Worm (Caenorhabditis elegans) whole organism, L1 larva: ENCODE measurements around the gene kgb-2.

Experiments used
- C16A3.4 ChIP-seq: fragments of 150-350 bp; optimal IDR thresholded peaks from 2 replicates; lab custom pipeline; 2014; ENCODE audit warnings: missing biosample characterization, missing genetic modification characterization
- F16B12.6 ChIP-seq: fragments of 150-350 bp; optimal IDR thresholded peaks from 2 replicates; lab custom pipeline; 2014; ENCODE audit warnings: missing biosample characterization, missing genetic modification characterization
- aly-2 ChIP-seq: fragments of 150-350 bp; optimal IDR thresholded peaks from 2 replicates; lab custom pipeline; 2014; ENCODE audit warnings: missing biosample characterization, missing genetic modification characterization
- ama-1 ChIP-seq: fragments of 150-350 bp; optimal IDR thresholded peaks from 2 replicates; lab custom pipeline; 2014
- ceh-90 ChIP-seq: sonication (generic microtip); optimal IDR thresholded peaks from 2 replicates; lab custom pipeline; 2016; ENCODE audit warnings: missing genetic modification characterization, missing compliant biosample characterization
- ces-1 ChIP-seq: fragments of 150-350 bp; optimal IDR thresholded peaks from 2 replicates; lab custom pipeline; 2014; ENCODE audit warnings: missing biosample characterization, missing genetic modification reagents, missing genetic modification characterization
- dpl-1 ChIP-seq, 3 experiments: fragments of 150-350 bp in 2 of 3; sonication (generic microtip) in 1 of 3; optimal IDR thresholded peaks; 2 replicates each; lab custom pipeline; 2014 to 2017; ENCODE audit warnings: missing biosample characterization in 3 of 3, missing genetic modification characterization in 3 of 3, missing genetic modification reagents in 3 of 3
- dsc-1 ChIP-seq: sonication (generic microtip); optimal IDR thresholded peaks from 2 replicates; lab custom pipeline; 2016; ENCODE audit warnings: mild to moderate bottlenecking, missing genetic modification characterization, missing compliant biosample characterization
- efl-1 ChIP-seq, 4 experiments: fragments of 150-350 bp; optimal IDR thresholded peaks in 3 of 4; peaks in 1 of 4; 1 replicate in 1 of 4; 2 replicates in 3 of 4; lab custom pipeline; 2014; ENCODE audit warnings: missing biosample characterization in 2 of 4, missing genetic modification characterization in 2 of 4, missing genetic modification reagents in 2 of 4
- efl-3 ChIP-seq: fragments of 200-800 bp; sonication (Bioruptor generic); optimal IDR thresholded peaks from 2 replicates; lab custom pipeline; 2018; ENCODE audit warnings: mild to moderate bottlenecking, missing genetic modification characterization, missing compliant biosample characterization
- egl-13 ChIP-seq: sonication (generic microtip); optimal IDR thresholded peaks from 2 replicates; lab custom pipeline; 2016; ENCODE audit warnings: missing genotype, missing genetic modification reagents, missing genetic modification characterization, missing compliant biosample characterization
- fkh-10 ChIP-seq: sonication (generic microtip); optimal IDR thresholded peaks from 2 replicates; lab custom pipeline; 2017; ENCODE audit warnings: missing biosample characterization, missing genetic modification reagents, missing genetic modification characterization
- fkh-4 ChIP-seq: sonication (generic microtip); optimal IDR thresholded peaks from 2 replicates; lab custom pipeline; 2016; ENCODE audit warnings: missing compliant biosample characterization, missing genetic modification characterization, borderline replicate concordance
- grh-1 ChIP-seq: fragments of 200-800 bp; sonication (Bioruptor generic); IDR thresholded peaks from 2 replicates; pipeline ENCODE4 v1.3.6; 2022; ENCODE audit warnings: missing genetic modification reagents, missing genetic modification characterization, missing compliant biosample characterization
- hlh-17 ChIP-seq: fragments of 200-800 bp; sonication (Bioruptor generic); optimal IDR thresholded peaks from 2 replicates; lab custom pipeline; 2018; ENCODE audit warnings: missing genetic modification characterization, mild to moderate bottlenecking, missing compliant biosample characterization, moderate library complexity, borderline replicate concordance
- hpl-2 ChIP-seq: fragments of 150-350 bp; optimal IDR thresholded peaks from 2 replicates; lab custom pipeline; 2014; ENCODE audit warnings: missing biosample characterization, missing genetic modification reagents, missing genetic modification characterization
- jun-1 ChIP-seq: fragments of 150-350 bp; optimal IDR thresholded peaks from 2 replicates; lab custom pipeline; 2014; ENCODE audit warnings: missing biosample characterization, missing genetic modification reagents, missing genetic modification characterization
- lin-13 ChIP-seq: fragments of 150-350 bp; optimal IDR thresholded peaks from 2 replicates; lab custom pipeline; 2014; ENCODE audit warnings: missing biosample characterization, missing genetic modification reagents, missing genetic modification characterization
- lin-14 ChIP-seq: fragments of 200-800 bp; sonication (Bioruptor generic); optimal IDR thresholded peaks from 2 replicates; lab custom pipeline; 2018; ENCODE audit warnings: mild to moderate bottlenecking, missing genetic modification characterization, moderate library complexity, missing compliant biosample characterization
- lin-39 ChIP-seq: fragments of 150-350 bp; optimal IDR thresholded peaks from 2 replicates; lab custom pipeline; 2014; ENCODE audit warnings: missing biosample characterization, missing genetic modification reagents, missing genetic modification characterization
- lsy-2 ChIP-seq, 2 experiments: fragments of 150-350 bp; optimal IDR thresholded peaks; 2 replicates each; lab custom pipeline; 2014; ENCODE audit warnings: missing biosample characterization in 2 of 2, missing genetic modification characterization in 2 of 2
- mab-9 ChIP-seq: fragments of 200-800 bp; sonication (Bioruptor generic); IDR thresholded peaks from 2 replicates; pipeline ENCODE4 v1.3.6; 2022; ENCODE audit warnings: missing genetic modification reagents, missing genetic modification characterization, missing compliant biosample characterization
- mep-1 ChIP-seq: fragments of 150-350 bp; optimal IDR thresholded peaks from 2 replicates; lab custom pipeline; 2014; ENCODE audit warnings: missing biosample characterization, missing genetic modification characterization
- nhr-11 ChIP-seq: fragments of 150-350 bp; optimal IDR thresholded peaks from 2 replicates; lab custom pipeline; 2014; ENCODE audit warnings: missing biosample characterization, missing genetic modification characterization
- nhr-19 ChIP-seq: fragments of 200-800 bp; sonication (Bioruptor generic); conservative IDR thresholded peaks from 2 replicates; pipeline ENCODE4 v1.3.6; 2022; ENCODE audit warnings: missing genetic modification characterization, missing compliant biosample characterization
- nhr-28 ChIP-seq: fragments of 150-350 bp; optimal IDR thresholded peaks from 2 replicates; lab custom pipeline; 2014; ENCODE audit warnings: missing biosample characterization, missing genetic modification characterization
- nhr-47 ChIP-seq: sonication (generic microtip); optimal IDR thresholded peaks from 2 replicates; lab custom pipeline; 2016; ENCODE audit warnings: mild to moderate bottlenecking, missing genetic modification characterization, moderate library complexity, missing compliant biosample characterization
- nhr-71 ChIP-seq: sonication (generic microtip); optimal IDR thresholded peaks from 2 replicates; lab custom pipeline; 2016; ENCODE audit warnings: mild to moderate bottlenecking, missing genetic modification characterization, moderate library complexity, missing compliant biosample characterization
- nhr-76 ChIP-seq: sonication (generic microtip); optimal IDR thresholded peaks from 2 replicates; lab custom pipeline; 2017; ENCODE audit warnings: missing biosample characterization, missing genetic modification characterization
- nhr-84 ChIP-seq: sonication (generic microtip); optimal IDR thresholded peaks from 2 replicates; lab custom pipeline; 2017; ENCODE audit warnings: missing biosample characterization, missing genetic modification characterization
- nhr-85 ChIP-seq: sonication (generic microtip); peaks from one replicate; lab custom pipeline; 2016; ENCODE audit warnings: missing genetic modification characterization, inconsistent platforms, missing compliant biosample characterization
- nhr-90 ChIP-seq: sonication (generic microtip); optimal IDR thresholded peaks from 2 replicates; lab custom pipeline; 2016; ENCODE audit warnings: mild to moderate bottlenecking, missing genetic modification characterization, missing compliant biosample characterization; ENCODE audit not compliant: poor library complexity
- pag-3 ChIP-seq: sonication (generic microtip); optimal IDR thresholded peaks from 2 replicates; lab custom pipeline; 2017; ENCODE audit warnings: missing genetic modification characterization, mild to moderate bottlenecking, missing compliant biosample characterization, antibody characterized with exemption, borderline replicate concordance; ENCODE audit not compliant: insufficient read depth
- pax-3 ChIP-seq: fragments of 200-800 bp; sonication (Bioruptor generic); optimal IDR thresholded peaks from 2 replicates; lab custom pipeline; 2018; ENCODE audit warnings: mild to moderate bottlenecking, missing genetic modification characterization, moderate library complexity, missing compliant biosample characterization
- skn-1 ChIP-seq: fragments of 150-350 bp; optimal IDR thresholded peaks from 2 replicates; lab custom pipeline; 2014; ENCODE audit warnings: missing biosample characterization, missing genetic modification characterization
- snu-23 ChIP-seq: sonication (generic microtip); optimal IDR thresholded peaks from 2 replicates; lab custom pipeline; 2016; ENCODE audit warnings: missing genetic modification characterization, missing compliant biosample characterization
- sptf-1 ChIP-seq: fragments of 150-350 bp; optimal IDR thresholded peaks from 2 replicates; lab custom pipeline; 2014; ENCODE audit warnings: missing biosample characterization, missing genetic modification characterization
- swsn-7 ChIP-seq: sonication (generic microtip); optimal IDR thresholded peaks from 2 replicates; lab custom pipeline; 2016; ENCODE audit warnings: missing genetic modification characterization, missing compliant biosample characterization
- tbx-2 ChIP-seq: sonication (generic microtip); optimal IDR thresholded peaks from 2 replicates; lab custom pipeline; 2016; ENCODE audit warnings: missing genetic modification characterization, missing compliant biosample characterization
- tlp-1 ChIP-seq: fragments of 150-350 bp; optimal IDR thresholded peaks from 2 replicates; lab custom pipeline; 2014; ENCODE audit warnings: missing biosample characterization, missing genetic modification characterization
- unc-130 ChIP-seq: fragments of 150-350 bp; optimal IDR thresholded peaks from 2 replicates; lab custom pipeline; 2017; ENCODE audit warnings: missing biosample characterization, missing genetic modification characterization, inconsistent platforms
- unc-62 ChIP-seq: fragments of 150-350 bp; optimal IDR thresholded peaks from 2 replicates; lab custom pipeline; 2014; ENCODE audit warnings: missing biosample characterization, missing genetic modification reagents, missing genetic modification characterization
- unc-86 ChIP-seq: sonication (generic microtip); optimal IDR thresholded peaks from 2 replicates; lab custom pipeline; 2016; ENCODE audit warnings: missing genetic modification characterization, missing compliant biosample characterization
- unc-98 ChIP-seq: fragments of 200-800 bp; sonication (Bioruptor generic); IDR thresholded peaks from 2 replicates; pipeline ENCODE4 v1.3.6; 2022; ENCODE audit warnings: missing genetic modification characterization, missing compliant biosample characterization
- ztf-11 ChIP-seq, 2 experiments: sonication (generic microtip); optimal IDR thresholded peaks; 2 replicates each; lab custom pipeline; 2016 to 2017; ENCODE audit warnings: missing genetic modification characterization in 2 of 2, missing biosample characterization in 1 of 2, missing compliant biosample characterization in 1 of 2
- ztf-4 ChIP-seq: fragments of 150-350 bp; optimal IDR thresholded peaks from 2 replicates; lab custom pipeline; 2014; ENCODE audit warnings: missing biosample characterization, missing genetic modification characterization

Gene kgb-2

ce11 chrIV:3638250-3638926 is 31.8 kb downstream of the kgb-2 start:
- TF ChIP-seq nhr-85 = no peak
- TF ChIP-seq nhr-11 (tag; lab: Kevin White, UChicago) = no peak
- TF ChIP-seq jun-1 (tag; lab: Kevin White, UChicago) = no peak
- peak in 1 of 3 experiments; percentile 15 for TF ChIP-seq dpl-1 (GFP tag; optimal IDR thresholded peaks at IDR 0.05; lab: Kevin White, UChicago)
- no peak for TF ChIP-seq efl-1 (optimal IDR thresholded peaks at IDR 0.05; lab: Kevin White, UChicago)
- peak; percentile 13 to 92 for TF ChIP-seq efl-1 (GFP tag; optimal IDR thresholded peaks at IDR 0.05 in 1 of 2; lab: Kevin White, UChicago)
- TF ChIP-seq aly-2 (tag; lab: Kevin White, UChicago) = no peak
- TF ChIP-seq grh-1 (GFP tag; lab: Robert Waterston, UW) = no peak
- no peak for TF ChIP-seq unc-86
- TF ChIP-seq pag-3 (tag; lab: Kevin White, UChicago) = no peak

DNA sequence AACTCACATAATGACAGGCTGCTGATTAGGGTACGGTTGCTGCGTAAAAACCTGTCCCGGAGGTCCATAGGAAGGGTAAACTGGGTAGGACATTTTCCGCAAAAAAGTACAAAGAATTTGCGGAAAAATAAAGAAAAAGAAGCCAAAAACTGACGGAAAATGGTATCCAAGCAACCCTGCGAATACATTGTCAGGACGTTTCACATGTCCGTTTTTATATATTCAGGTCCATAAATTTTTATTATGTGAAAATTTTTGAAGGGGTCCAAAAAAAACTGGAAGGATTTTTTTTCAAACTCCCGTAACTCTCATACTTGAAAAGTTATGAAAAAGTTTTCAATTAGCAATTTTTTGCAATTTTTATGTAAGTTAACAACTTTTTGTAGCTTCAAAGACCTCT is 35.6 kb downstream of the kgb-2 start, which contains the start of gene CC8.3:
Gene CC8.3 (minus strand): TSS at position 101 of the 400 bp plus-strand sequence.
- TF ChIP-seq pag-3 (tag; lab: Kevin White, UChicago) (no peak), tbx-2 (tag; lab: Kevin White, UChicago) (no peak), unc-130 (tag; lab: Kevin White, UChicago) (no peak), C16A3.4 (tag; lab: Kevin White, UChicago) (no peak), dsc-1 (no peak), nhr-19 (GFP tag; lab: Robert Waterston, UW) (no peak), lin-13 (GFP tag; lab: Kevin White, UChicago) (no peak), nhr-28 (tag; lab: Kevin White, UChicago) (no peak), unc-98 (no peak), swsn-7 (tag; lab: Kevin White, UChicago) (no peak), efl-3 (GFP tag; lab: Kevin White, UChicago) (no peak), lsy-2 (tag; optimal IDR thresholded peaks at IDR 0.05; lab: Kevin White, UChicago) (no peak), fkh-10 (GFP tag; lab: Kevin White, UChicago) (no peak)

DNA sequence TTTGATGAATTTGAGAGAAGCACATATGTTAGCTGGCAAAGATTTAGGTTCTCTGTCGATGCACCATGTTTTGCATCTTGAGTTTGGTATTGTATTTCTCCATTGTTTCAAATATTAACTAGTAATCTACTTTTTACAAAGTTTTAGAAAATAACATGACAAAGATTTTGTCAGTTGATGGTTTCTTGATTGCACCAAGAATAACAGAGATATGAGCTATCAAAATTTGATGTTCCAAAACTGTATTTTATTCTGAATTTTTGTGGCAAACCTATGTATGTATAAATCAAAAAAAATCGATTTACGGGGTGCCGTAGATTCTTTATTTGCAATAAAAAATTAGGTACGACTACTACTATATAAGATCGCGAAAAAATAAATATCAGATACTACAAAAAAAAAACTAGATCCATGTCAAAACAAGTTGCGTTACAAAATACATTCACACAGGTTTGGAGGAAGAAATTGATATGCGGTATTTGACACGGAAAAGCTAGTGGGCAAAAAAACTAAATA is 38.3 kb downstream of the kgb-2 start:
- no peak for TF ChIP-seq nhr-84
- TF ChIP-seq nhr-47 (tag; lab: Kevin White, UChicago) = peak; percentile 9
- TF ChIP-seq tlp-1 (tag; lab: Kevin White, UChicago) = no peak
- TF ChIP-seq F16B12.6 (tag; lab: Kevin White, UChicago) = no peak
- no peak for TF ChIP-seq C16A3.4 (tag; lab: Kevin White, UChicago)
- TF ChIP-seq grh-1 (GFP tag; lab: Robert Waterston, UW) = no peak
- TF ChIP-seq ztf-11 (tag; optimal IDR thresholded peaks at IDR 0.05; lab: Kevin White, UChicago) = no peak
- no peak for TF ChIP-seq swsn-7 (tag; lab: Kevin White, UChicago)
- TF ChIP-seq snu-23 = peak; percentile 32
- no peak for TF ChIP-seq ces-1 (GFP tag; lab: Kevin White, UChicago)
- no peak for TF ChIP-seq nhr-76 (tag; lab: Kevin White, UChicago)
- peak; percentile 62 for TF ChIP-seq nhr-85
- TF ChIP-seq mep-1 (tag; lab: Kevin White, UChicago) = peak; percentile 6
- TF ChIP-seq unc-62 (GFP tag; lab: Kevin White, UChicago) = no peak
- no peak for TF ChIP-seq hlh-17
- no peak; the same call in 1 of the 2 replicates for TF ChIP-seq mab-9 (GFP tag; lab: Robert Waterston, UW)
- no peak for TF ChIP-seq unc-86
- TF ChIP-seq skn-1 = no peak
- no peak for TF ChIP-seq ceh-90 (tag; lab: Kevin White, UChicago)
- peak; percentile 90 for TF ChIP-seq ztf-4 (tag; lab: Kevin White, UChicago)
- peak; percentile 18 for TF ChIP-seq tbx-2 (tag; lab: Kevin White, UChicago)
- peak; percentile 61 for TF ChIP-seq nhr-71 (tag; lab: Kevin White, UChicago)
- TF ChIP-seq lsy-2 (tag; optimal IDR thresholded peaks at IDR 0.05; lab: Kevin White, UChicago) = peak in 1 of 2 experiments; percentile 66
- no peak for TF ChIP-seq dsc-1
- TF ChIP-seq fkh-10 (GFP tag; lab: Kevin White, UChicago) = no peak
- TF ChIP-seq pax-3 (tag; lab: Kevin White, UChicago) = peak; percentile 19
- peak; percentile 13 for TF ChIP-seq nhr-90 (tag; lab: Kevin White, UChicago)
- peak; percentile 13 for TF ChIP-seq lin-14 (GFP tag; lab: Kevin White, UChicago)
- no peak for TF ChIP-seq egl-13 (tag; lab: Kevin White, UChicago)
- TF ChIP-seq hpl-2 (GFP tag; lab: Kevin White, UChicago) = no peak
- TF ChIP-seq aly-2 (tag; lab: Kevin White, UChicago) = peak; percentile 83
- no peak for TF ChIP-seq sptf-1 (tag; lab: Kevin White, UChicago)
- no peak for TF ChIP-seq lin-39 (tag; lab: Kevin White, UChicago)
- TF ChIP-seq ama-1 (lab: Kevin White, UChicago) = peak; percentile 26
- TF ChIP-seq fkh-4 (tag; lab: Kevin White, UChicago) = no peak
